Fruit fly (Drosophila melanogaster) whole organism, wandering third instar larva: ENCODE measurements around the gene CG12519.

ENCODE experiments used
- Dfd ChIP-seq: fragments of >200 bp; optimal IDR thresholded peaks from 2 replicates; lab custom pipeline; 2017; ENCODE audit warnings: missing biosample characterization, missing genetic modification characterization
- HLH106 ChIP-seq: fragments of 200-800 bp; optimal IDR thresholded peaks from 3 replicates; lab custom pipeline; 2019; ENCODE audit warnings: missing biosample characterization, mild to moderate bottlenecking, missing genetic modification characterization, moderate library complexity
- OdsH ChIP-seq: fragments of 200-800 bp; sonication (Bioruptor generic); optimal IDR thresholded peaks from 2 replicates; lab custom pipeline; 2016; ENCODE audit warnings: missing biosample characterization, mild to moderate bottlenecking, missing genetic modification characterization
- brk ChIP-seq: fragments of 200-800 bp; sonication (Bioruptor generic); optimal IDR thresholded peaks from 2 replicates; lab custom pipeline; 2016; ENCODE audit warnings: missing biosample characterization, mild to moderate bottlenecking, missing genetic modification characterization
- dsf ChIP-seq: sonication (Bioruptor generic); optimal IDR thresholded peaks from 2 replicates; lab custom pipeline; 2016; ENCODE audit warnings: missing biosample characterization, missing genetic modification characterization, borderline replicate concordance
- foxo ChIP-seq, 2 experiments: fragments of 200-800 bp; sonication (Bioruptor generic); optimal IDR thresholded peaks; 2 replicates in 1 of 2; 3 replicates in 1 of 2; lab custom pipeline; 2016 to 2017; ENCODE audit warnings: missing biosample characterization in 2 of 2, missing genetic modification characterization in 2 of 2
- h ChIP-seq: fragments of 200-800 bp; sonication (Bioruptor generic); optimal IDR thresholded peaks from 3 replicates; lab custom pipeline; 2016; ENCODE audit warnings: missing biosample characterization, mild to moderate bottlenecking, missing genetic modification characterization
- pan ChIP-seq: fragments of >200 bp; optimal IDR thresholded peaks from 2 replicates; lab custom pipeline; 2017
- psq ChIP-seq: fragments of 200-800 bp; sonication (Bioruptor generic); optimal IDR thresholded peaks from 3 replicates; lab custom pipeline; 2017; ENCODE audit warnings: missing biosample characterization, mild to moderate bottlenecking, missing genetic modification characterization, moderate library complexity
- sage ChIP-seq: fragments of 200-800 bp; sonication (Bioruptor generic); optimal IDR thresholded peaks from 2 replicates; lab custom pipeline; 2016; ENCODE audit warnings: missing biosample characterization, mild to moderate bottlenecking, missing genetic modification characterization
- tai ChIP-seq: sonication (Bioruptor generic); optimal IDR thresholded peaks from 2 replicates; lab custom pipeline; 2016; ENCODE audit warnings: missing biosample characterization, missing genetic modification characterization
- usp ChIP-seq: fragments of >200 bp; optimal IDR thresholded peaks from 2 replicates; lab custom pipeline; 2017; ENCODE audit warnings: missing biosample characterization, missing genetic modification characterization
- woc ChIP-seq: sonication (Bioruptor generic); optimal IDR thresholded peaks from 2 replicates; lab custom pipeline; 2016; ENCODE audit warnings: missing biosample characterization, mild to moderate bottlenecking, missing genetic modification characterization

DNA sequence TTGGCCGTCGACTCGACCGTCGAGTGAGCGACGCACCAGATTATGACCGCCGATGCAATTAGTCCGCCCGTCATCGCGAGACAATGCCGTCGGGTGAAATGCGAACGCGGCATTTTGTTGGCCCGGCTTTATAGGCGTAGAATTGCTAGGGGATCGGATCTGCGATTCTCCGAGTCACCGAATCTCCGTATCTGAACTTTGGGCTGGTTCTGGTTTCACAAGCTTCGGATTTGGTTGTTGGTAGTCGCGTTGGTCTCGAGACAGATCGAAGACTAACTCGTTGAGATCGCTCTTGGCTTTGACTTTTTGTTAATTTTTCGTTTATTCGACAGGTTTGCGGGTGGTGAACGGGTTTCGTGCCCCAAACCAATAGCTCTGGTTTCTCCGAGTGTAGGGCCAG lies 24.3 kb downstream of the CG12519 start:
- TF ChIP-seq psq (GFP tag; lab: Kevin White, UChicago), result no peak
- no peak for TF ChIP-seq dsf (GFP tag; lab: Kevin White, UChicago)
- no peak for TF ChIP-seq usp (GFP tag; lab: Kevin White, UChicago)
- no peak for TF ChIP-seq Dfd (GFP tag; lab: Kevin White, UChicago)
- TF ChIP-seq OdsH (GFP tag; lab: Kevin White, UChicago), result no peak
- TF ChIP-seq foxo (GFP tag; optimal IDR thresholded peaks at IDR 0.05; lab: Kevin White, UChicago), result no peak
- no peak for TF ChIP-seq pan (lab: Kevin White, UChicago)
- no peak for TF ChIP-seq tai (GFP tag; lab: Kevin White, UChicago)
- no peak for TF ChIP-seq sage (GFP tag; lab: Kevin White, UChicago)
- no peak for TF ChIP-seq woc (GFP tag; lab: Kevin White, UChicago)
- no peak for TF ChIP-seq brk (GFP tag; lab: Kevin White, UChicago)
- no peak for TF ChIP-seq h (GFP tag; lab: Kevin White, UChicago)
- no peak for TF ChIP-seq HLH106 (tag; lab: Kevin White, UChicago)
